Worm (Caenorhabditis elegans) whole organism, L1 larva: ENCODE measurements around the gene F47B8.4.

Experiments used
- aly-2 ChIP-seq: fragments of 150-350 bp; optimal IDR thresholded peaks from 2 replicates; lab custom pipeline; 2014; ENCODE audit warnings: missing biosample characterization, missing genetic modification characterization
- lir-3 ChIP-seq: sonication (generic microtip); optimal IDR thresholded peaks from 2 replicates; lab custom pipeline; 2016; ENCODE audit warnings: mild to moderate bottlenecking, missing genetic modification characterization, moderate library complexity, missing compliant biosample characterization; ENCODE audit not compliant: poor library complexity
- mef-2 ChIP-seq: fragments of 150-350 bp; optimal IDR thresholded peaks from 2 replicates; lab custom pipeline; 2014; ENCODE audit warnings: missing biosample characterization, missing genetic modification characterization
- pag-3 ChIP-seq: sonication (generic microtip); optimal IDR thresholded peaks from 2 replicates; lab custom pipeline; 2017; ENCODE audit warnings: missing genetic modification characterization, mild to moderate bottlenecking, missing compliant biosample characterization, antibody characterized with exemption, borderline replicate concordance; ENCODE audit not compliant: insufficient read depth
- skn-1 ChIP-seq: fragments of 150-350 bp; optimal IDR thresholded peaks from 2 replicates; lab custom pipeline; 2014; ENCODE audit warnings: missing biosample characterization, missing genetic modification characterization
- tlp-1 ChIP-seq: fragments of 150-350 bp; optimal IDR thresholded peaks from 2 replicates; lab custom pipeline; 2014; ENCODE audit warnings: missing biosample characterization, missing genetic modification characterization

ce11 chrV:14350949-14351348 lies 26.5 kb upstream of the F47B8.4 start:
- TF ChIP-seq aly-2 (tag; lab: Kevin White, UChicago) (no peak), skn-1 (tag; lab: Kevin White, UChicago) (peak; percentile 73), pag-3 (tag; lab: Kevin White, UChicago) (no peak), lir-3 (peak; percentile 39), tlp-1 (tag; lab: Kevin White, UChicago) (no peak), mef-2 (tag; lab: Kevin White, UChicago) (no peak)
